Worm (Caenorhabditis elegans) whole organism, dauer: ENCODE data around the gene cut-3.

Experiments
- unc-62 ChIP-seq: sonication (generic microtip); optimal IDR thresholded peaks from 2 replicates; lab custom pipeline; 2017; ENCODE audit warnings: missing biosample characterization, missing genetic modification reagents, missing genetic modification characterization

The cut-3 gene

DNA sequence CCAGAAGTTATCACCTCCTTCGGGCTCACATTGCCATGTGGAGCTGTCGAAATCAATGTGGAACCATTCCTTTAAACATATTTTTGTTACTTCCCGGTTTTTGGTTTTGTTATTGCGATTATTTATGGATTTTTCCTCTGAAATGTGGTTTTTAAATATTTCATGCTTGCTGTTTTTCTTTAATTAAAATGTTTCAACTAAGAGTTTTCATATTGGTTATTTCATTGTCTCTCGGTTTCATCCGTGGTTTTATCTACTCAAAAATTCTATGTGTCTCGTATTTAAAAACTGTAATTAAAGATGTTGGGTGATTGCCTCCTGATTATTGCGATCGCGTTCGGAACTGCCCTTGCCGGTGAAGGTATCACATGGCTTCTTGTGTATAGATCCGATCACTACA lies 20.2 kb upstream of the cut-3 start, which contains the start of gene F22B5.10:
Gene F22B5.10, plus strand, starts transcription at position 301 of the 400 bp plus-strand sequence.
- no peak for TF ChIP-seq unc-62 (GFP tag; lab: Kevin White, UChicago)

DNA sequence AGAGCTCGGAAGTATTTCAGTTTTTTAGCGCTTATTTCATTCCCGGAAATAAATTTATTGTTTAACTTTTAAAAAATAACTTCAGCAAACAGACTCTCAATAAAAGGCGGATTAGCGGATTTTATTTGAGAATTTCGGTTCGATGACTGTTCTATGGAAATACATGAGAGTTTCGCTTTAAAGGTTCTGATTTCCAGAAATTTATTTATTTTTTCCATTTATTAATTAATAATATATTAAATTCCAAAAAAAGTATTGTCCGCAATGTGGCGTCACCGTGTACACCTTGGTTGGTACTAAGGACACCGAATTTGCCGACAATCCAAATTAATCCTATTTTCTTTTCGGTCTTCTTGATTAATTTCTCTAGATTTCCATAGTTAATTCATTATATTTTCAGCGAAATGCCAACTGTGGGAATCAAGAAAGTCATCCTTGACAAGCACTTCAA lies 17.8 kb upstream of the cut-3 start, which contains the start of gene fars-3:
Gene fars-3, plus strand, starts transcription at position 401 of the 451 bp plus-strand sequence.
- no peak for TF ChIP-seq unc-62 (GFP tag; lab: Kevin White, UChicago)

DNA sequence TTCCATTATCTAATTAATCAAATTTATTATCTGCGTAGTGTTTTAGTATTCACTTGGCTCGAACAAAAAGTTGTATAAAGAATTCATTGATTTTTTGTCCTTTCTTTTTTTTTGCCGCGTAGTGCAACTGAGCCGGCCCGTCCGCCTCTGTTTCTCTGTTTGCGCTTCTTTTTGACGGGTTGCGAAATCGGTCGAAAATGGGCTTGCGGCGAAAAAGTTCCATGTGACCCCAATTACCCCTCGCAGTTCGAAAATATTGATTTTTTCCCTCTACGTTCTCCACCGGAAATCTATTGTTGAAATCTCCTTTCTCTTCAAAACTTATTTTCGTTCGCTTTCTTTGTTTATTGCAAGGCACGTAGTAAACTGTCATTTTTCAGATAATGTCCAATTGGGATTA lies 10.8 kb upstream of the cut-3 start, which contains the start of gene zyg-9:
Gene zyg-9, plus strand, starts transcription at position 381 of the 400 bp plus-strand sequence.
- no peak for TF ChIP-seq unc-62 (GFP tag; lab: Kevin White, UChicago)

DNA sequence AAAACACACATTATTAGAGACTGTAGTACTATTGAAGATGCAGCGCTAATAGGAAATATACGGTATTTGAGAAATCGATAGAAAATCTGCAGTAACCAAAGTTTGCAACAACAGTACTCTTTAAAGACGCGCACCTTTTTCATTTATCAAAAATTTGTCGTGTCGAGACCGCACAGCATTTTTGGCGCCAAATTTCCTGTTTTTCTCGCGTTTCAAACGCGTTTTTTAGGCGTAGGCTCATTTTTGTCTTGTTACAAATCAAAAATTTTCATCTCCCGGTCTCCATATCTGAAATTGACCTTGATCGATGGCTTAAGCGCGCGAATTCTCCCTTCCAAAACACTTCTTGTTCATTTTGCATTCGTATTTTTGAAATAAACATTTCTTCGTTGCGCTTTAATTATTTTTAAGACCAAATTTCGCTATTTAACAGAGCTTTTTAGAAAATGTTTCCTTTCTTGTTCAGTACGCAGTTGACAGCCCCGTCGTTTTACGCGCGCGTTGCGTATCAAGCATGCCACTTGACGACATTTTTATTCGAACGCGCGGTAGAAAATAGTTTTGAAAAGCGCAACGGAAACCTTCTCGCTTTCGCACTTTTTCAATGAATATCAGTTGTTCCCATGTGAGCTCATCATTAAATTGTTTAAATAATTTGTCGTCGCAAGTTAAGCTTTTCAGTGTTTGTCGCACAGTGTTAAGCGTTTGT lies 10.2 kb upstream of the cut-3 start:
- TF ChIP-seq unc-62 (GFP tag; lab: Kevin White, UChicago): no peak

DNA sequence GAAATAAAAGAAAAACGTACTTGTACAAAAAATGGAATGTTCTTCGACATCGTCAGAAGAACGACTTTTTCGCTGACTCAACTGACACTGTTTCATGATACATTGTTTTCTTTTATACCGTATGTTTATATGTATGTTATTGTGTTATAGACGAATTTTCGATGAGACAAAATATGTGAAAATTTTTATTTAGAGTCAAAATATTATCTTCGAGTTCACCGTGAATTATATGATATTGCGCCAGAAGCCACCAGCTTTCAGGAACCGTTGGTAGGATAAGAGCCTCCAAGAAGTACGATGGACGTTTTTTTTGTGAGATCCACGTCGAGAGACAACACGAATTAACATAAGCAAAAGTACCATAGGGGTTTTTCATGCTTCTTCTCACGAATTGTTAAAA lies 9.5 kb upstream of the cut-3 start, which contains the start of gene F22B5.6:
Gene F22B5.6, minus strand, starts transcription at position 101 of the 400 bp plus-strand sequence.
- TF ChIP-seq unc-62 (GFP tag; lab: Kevin White, UChicago): no peak

DNA sequence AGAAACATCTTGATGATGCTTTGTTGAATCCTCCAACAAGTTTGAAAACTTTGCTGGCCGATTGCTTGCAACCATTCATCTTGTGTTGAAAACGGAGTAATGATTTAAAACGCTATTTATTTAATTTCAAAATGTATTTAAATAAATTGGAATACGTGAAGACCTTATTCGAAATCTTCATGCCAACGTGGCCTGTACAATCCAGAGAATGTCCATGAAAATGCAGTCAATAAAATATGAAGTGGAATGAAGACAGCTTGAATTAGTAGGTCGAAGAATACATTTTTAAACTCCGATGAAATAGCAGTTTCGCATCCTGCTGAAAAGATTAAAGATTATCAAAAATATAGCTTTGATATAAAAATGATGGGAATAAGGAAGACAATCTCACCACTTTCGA lies 7.9 kb upstream of the cut-3 start, which contains the start of gene F22B5.5:
Gene F22B5.5, minus strand, starts transcription at position 101 of the 400 bp plus-strand sequence.
- TF ChIP-seq unc-62 (GFP tag; lab: Kevin White, UChicago): no peak

DNA sequence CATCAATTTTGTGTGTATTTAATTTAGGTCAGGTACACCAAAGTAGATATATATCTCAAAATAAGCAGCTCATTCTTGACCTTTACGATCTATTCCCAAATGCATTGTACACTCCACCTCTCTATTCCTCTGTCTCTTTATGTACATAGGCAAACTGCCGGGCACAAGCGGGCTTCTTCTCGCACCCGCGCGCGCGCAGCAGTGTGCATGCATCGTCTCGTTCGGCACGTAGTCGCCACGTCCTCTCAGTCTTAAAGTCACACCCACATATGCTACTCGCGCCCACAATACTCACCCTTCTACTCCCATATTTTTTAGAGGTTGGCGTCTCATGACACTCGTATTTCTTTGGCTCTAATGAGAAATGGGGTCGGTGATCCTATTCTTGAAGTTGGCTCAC lies 4.8 kb upstream of the cut-3 start:
- TF ChIP-seq unc-62 (GFP tag; lab: Kevin White, UChicago): no peak

DNA sequence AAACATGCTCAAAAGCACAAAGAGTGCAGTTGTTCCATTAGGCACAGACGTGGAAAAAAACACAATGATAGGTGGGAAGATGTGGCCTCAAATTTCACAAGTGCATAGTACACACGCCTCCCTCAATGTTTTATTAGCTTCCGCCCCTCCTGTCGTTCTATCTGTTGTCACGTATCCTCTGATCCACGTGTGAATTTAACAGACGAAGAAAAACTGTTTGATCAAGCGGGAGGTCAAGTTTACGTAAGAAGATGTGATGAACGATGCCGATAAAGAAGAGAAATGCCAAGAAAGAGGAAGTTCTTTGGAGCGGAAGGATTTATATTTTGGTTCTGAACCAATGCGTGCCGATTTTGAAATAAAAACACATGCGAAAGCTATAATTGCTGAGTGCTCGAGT lies 4.1 kb upstream of the cut-3 start:
- no peak for TF ChIP-seq unc-62 (GFP tag; lab: Kevin White, UChicago)

DNA sequence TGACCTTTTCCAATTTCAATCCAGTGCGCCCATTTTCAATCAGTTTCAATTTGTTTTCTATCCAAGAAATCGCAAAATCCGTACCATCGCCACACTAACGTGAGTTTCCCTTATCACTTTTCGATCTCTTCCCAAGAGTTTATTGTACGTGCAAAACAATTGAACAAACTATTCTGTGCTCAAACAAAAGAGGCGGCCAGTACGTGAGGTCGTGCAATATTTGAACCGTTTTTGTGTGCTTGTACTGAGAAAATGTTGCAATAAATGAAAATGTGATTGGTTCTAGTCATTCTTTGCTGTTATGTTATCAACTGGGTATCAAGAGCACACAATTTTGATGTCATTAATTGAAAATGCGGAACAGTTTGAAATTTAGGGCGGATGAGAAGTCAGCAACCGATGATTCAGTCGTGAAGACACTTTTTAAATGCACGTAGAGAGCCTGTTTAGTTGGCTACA lies 3.1 kb upstream of the cut-3 start, which contains the start of gene F22B5.4:
Gene F22B5.4, plus strand, starts transcription at position 51 of the 459 bp plus-strand sequence.
- TF ChIP-seq unc-62 (GFP tag; lab: Kevin White, UChicago): no peak

DNA sequence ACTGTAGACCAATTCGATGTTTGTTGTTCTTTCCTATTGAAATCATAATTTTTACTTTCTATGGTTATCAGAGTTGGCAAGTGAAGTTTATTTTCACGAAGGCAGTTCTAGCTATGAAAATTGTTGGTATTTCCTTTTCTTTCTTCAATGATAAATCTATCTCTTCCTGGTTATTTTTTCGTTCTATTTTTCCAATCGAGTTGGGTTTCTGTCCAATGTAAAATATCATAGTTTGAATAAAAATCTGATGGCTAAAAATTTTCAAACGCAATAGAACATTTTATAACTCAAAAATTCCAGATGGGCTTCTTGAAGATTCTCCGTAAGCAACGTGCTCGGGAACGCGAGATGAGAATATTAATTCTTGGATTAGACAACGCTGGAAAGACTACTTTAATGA lies 2.6 kb downstream of the cut-3 start, which contains the start of gene evl-20:
Gene evl-20, plus strand, starts transcription at position 301 of the 400 bp plus-strand sequence.
- no peak for TF ChIP-seq unc-62 (GFP tag; lab: Kevin White, UChicago)

DNA sequence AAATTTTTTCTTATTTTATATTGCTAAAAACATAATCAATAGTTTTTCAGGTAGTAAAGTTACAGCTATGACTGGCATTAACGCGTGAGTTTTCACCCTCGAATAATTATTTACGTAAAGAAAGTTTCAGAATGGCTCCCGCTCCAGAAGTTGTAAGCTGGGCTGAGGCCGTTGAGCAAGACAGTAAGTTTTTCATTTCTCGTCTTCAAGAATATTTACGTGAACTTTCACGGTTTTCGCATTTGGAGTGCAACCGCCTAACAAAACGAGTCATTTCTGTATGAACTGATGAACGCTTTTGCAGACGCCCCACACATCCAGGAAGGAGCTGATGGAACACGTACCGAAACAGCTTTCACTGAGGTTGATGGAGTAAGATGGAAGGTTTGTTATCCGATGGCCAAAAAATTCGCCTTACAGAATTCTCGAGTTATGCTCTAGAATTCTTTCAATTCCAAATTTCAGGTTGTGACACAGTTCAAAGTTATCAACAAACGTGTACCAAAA lies 3.9 kb downstream of the cut-3 start, which contains the start of gene eif-3.G:
Gene eif-3.G, plus strand, starts transcription at position 51 of the 507 bp plus-strand sequence.
- no peak for TF ChIP-seq unc-62 (GFP tag; lab: Kevin White, UChicago)

DNA sequence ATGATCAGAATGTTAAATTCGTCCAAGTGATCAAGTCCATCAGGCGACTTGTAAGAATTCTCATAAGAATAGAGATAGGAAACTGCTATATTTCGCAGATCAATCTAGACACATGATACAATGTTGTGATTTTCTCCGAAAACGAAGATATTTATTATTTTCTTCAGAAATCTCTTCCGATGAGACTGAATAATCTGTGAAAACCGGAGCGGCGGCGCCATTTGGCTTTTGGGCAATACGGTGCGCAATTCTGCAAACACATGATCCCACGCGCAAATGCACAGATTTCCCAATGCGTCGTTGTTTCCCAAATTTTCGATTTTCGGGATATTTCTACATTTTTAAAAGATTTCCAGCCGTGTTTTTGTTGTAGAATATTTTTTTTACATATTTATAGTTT lies 4.5 kb downstream of the cut-3 start:
- TF ChIP-seq unc-62 (GFP tag; lab: Kevin White, UChicago): no peak

DNA sequence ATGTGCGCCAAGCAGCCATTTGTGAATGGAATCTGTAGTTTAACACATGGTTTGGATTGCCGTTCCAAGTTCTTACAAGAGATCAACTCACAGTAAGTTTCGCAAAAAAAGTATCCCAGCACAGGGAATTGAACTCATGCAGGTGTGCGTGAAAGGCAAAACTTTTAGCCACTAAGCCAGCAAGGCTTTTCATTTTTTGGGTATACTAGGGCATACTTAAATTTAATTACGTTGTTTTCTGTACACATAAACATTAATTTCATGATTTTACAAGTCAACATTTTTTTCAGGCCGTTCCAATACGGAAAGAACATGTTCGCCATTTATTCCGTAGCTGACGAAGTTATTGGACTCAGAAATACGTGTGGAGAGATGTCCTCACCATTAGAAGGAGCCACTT lies 5.1 kb downstream of the cut-3 start:
- no peak for TF ChIP-seq unc-62 (GFP tag; lab: Kevin White, UChicago)

DNA sequence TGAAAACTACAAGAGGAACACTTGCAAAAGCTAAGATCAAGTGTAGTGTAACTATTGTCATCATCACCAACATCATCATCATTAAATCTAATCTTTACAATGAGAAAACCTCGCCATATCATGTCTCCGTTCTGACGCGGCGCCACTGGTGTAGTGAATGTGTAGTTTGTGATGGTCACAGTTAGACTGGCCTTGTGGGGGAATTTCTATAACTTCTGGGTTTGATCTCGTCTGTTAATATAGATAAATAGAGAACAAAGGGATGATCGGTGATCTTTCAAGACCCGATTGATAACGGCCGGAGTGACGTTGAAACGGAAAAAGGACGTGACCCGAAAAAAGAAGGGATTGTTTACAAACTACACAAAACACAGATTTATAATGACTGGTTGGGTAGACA lies 5.8 kb downstream of the cut-3 start:
- TF ChIP-seq unc-62 (GFP tag; lab: Kevin White, UChicago): no peak

DNA sequence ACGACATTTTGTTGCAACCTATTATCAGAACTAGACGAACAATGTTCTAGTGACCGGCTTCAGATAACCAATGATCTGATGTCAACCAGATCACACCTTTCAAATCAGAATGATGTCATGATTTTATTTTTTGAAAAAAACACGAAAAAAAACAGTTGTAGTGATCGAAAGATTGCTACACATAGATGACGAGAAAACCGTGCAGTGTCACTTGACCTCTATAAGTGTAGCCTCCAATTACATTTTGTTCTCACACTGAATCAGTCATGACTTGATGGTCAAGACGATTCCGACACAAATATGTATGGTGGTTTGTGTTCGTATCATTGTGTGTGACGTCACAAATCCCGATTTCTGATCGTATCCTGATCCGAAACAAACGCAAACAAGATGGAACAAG lies 6.5 kb downstream of the cut-3 start:
- no peak for TF ChIP-seq unc-62 (GFP tag; lab: Kevin White, UChicago)

DNA sequence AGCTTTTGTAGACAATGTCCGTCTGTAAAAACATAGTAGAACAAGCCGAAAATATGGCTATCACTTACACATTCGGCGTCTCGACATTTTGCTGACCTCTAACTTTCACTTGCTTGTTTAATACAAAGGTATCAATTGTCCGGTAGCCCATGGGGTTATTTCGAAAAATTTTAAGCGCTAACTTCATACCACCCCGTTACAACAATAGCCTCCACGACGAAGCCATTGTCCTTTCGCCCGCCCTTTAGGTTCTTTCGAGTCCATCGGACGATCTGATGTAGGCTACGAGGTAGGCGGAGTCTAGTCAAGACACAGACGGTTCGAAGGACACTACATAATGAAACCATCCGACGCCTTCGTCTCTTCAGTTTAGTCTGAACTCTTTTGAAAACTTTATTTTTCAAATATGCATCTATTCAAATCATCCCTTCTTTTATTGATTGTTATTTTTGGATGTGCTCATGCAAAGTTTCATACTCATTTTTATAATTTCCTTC lies 7.8 kb downstream of the cut-3 start, which contains the start of gene lips-10:
Gene lips-10, plus strand, starts transcription at position 378 of the 497 bp plus-strand sequence.
- no peak for TF ChIP-seq unc-62 (GFP tag; lab: Kevin White, UChicago)
